Fruit fly (Drosophila melanogaster) whole organism, pupa: ENCODE data around the gene JTBR.

Experiments used
- CG32121 ChIP-seq: fragments of 200-800 bp; sonication (Bioruptor generic); IDR thresholded peaks from 2 replicates; pipeline ENCODE4 v1.3.6; 2022; ENCODE audit warnings: missing biosample characterization, missing genetic modification characterization
- Snoo ChIP-seq: fragments of 200-800 bp; sonication (Bioruptor generic); optimal IDR thresholded peaks from 3 replicates; lab custom pipeline; 2017; ENCODE audit warnings: missing biosample characterization, mild to moderate bottlenecking, missing genetic modification characterization, inconsistent platforms

- TF ChIP-seq CG32121 (GFP tag; lab: Robert Waterston, UW) (no peak), Snoo (tag; lab: Kevin White, UChicago) (no peak)
Measured at dm6 chr3L:1772593-1772992, 30.1 kb downstream of the JTBR start.
